Fruit fly (Drosophila melanogaster) whole organism, prepupa: ENCODE results near the gene CG31627.

Source experiments
- Blimp-1 ChIP-seq: fragments of 200-800 bp; sonication (Bioruptor generic); optimal IDR thresholded peaks from 3 replicates; lab custom pipeline; 2017; ENCODE audit warnings: missing biosample characterization, missing genetic modification characterization, mild to moderate bottlenecking, moderate library complexity, missing genetic modification reagents
- CG16779 ChIP-seq: fragments of 200-800 bp; sonication (Bioruptor generic); optimal IDR thresholded peaks from 3 replicates; lab custom pipeline; 2017; ENCODE audit warnings: missing biosample characterization, mild to moderate bottlenecking, missing genetic modification characterization
- CG32006 ChIP-seq: fragments of 200-800 bp; sonication (Bioruptor generic); optimal IDR thresholded peaks from 3 replicates; lab custom pipeline; 2017; ENCODE audit warnings: missing biosample characterization, mild to moderate bottlenecking, missing genetic modification characterization
- CG6276 ChIP-seq: fragments of 200-800 bp; sonication (Bioruptor generic); optimal IDR thresholded peaks from 2 replicates; lab custom pipeline; 2017; ENCODE audit warnings: missing biosample characterization, mild to moderate bottlenecking, missing genetic modification characterization
- CG6854 ChIP-seq: fragments of 200-800 bp; sonication (Bioruptor generic); optimal IDR thresholded peaks from 2 replicates; lab custom pipeline; 2017; ENCODE audit warnings: missing biosample characterization, mild to moderate bottlenecking, missing genetic modification characterization
- CG7368 ChIP-seq: fragments of 200-800 bp; sonication (Bioruptor generic); optimal IDR thresholded peaks from 3 replicates; lab custom pipeline; 2016; ENCODE audit warnings: missing biosample characterization, missing genetic modification characterization
- CG8632 ChIP-seq: fragments of 200-800 bp; sonication (Bioruptor generic); optimal IDR thresholded peaks from 3 replicates; lab custom pipeline; 2016; ENCODE audit warnings: missing biosample characterization, missing genetic modification characterization
- CG9139 ChIP-seq: fragments of 200-800 bp; sonication (Bioruptor generic); optimal IDR thresholded peaks from 3 replicates; lab custom pipeline; 2017; ENCODE audit warnings: missing biosample characterization, mild to moderate bottlenecking, missing genetic modification characterization
- Ets96B ChIP-seq: fragments of 200-800 bp; optimal IDR thresholded peaks from 2 replicates; lab custom pipeline; 2019; ENCODE audit warnings: missing biosample characterization, mild to moderate bottlenecking, missing genetic modification characterization, moderate library complexity
- Gug ChIP-seq: fragments of 200-800 bp; sonication (Bioruptor generic); IDR thresholded peaks from 2 replicates; pipeline ENCODE4 v1.3.6; 2022; ENCODE audit warnings: missing biosample characterization, missing genetic modification characterization
- Met ChIP-seq: fragments of 200-800 bp; sonication (Bioruptor generic); optimal IDR thresholded peaks from 3 replicates; lab custom pipeline; 2016; ENCODE audit warnings: missing biosample characterization, missing genetic modification characterization
- Smox ChIP-seq: fragments of 200-800 bp; sonication (Bioruptor generic); optimal IDR thresholded peaks from 3 replicates; lab custom pipeline; 2016; ENCODE audit warnings: missing biosample characterization, missing genetic modification characterization
- acj6 ChIP-seq: fragments of 200-800 bp; sonication (Bioruptor generic); optimal IDR thresholded peaks from 3 replicates; lab custom pipeline; 2016; ENCODE audit warnings: missing biosample characterization, missing genetic modification characterization
- topi ChIP-seq: fragments of 200-800 bp; sonication (Bioruptor generic); optimal IDR thresholded peaks from 3 replicates; lab custom pipeline; 2016; ENCODE audit warnings: missing biosample characterization, missing genetic modification characterization

DNA sequence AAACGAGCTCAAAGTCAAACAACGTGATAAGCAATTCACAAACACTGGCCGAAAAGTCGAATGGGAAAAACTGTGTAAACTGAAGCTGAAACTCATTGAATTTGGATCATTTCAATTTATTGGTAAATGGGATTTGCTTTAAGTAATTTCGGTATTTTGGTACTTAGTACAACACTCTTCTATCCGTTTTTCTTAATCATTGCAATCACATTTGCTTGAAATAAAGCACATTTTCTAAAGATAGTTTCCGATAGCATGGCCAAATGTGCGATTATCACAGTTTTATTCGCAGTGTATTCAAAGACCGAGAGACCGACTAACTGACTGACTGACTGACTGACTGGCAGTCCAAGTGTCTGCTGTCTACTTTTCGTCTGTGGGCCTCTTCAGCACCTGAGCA lies 23.5 kb downstream of the CG31627 start:
- peak; percentile 18 for TF ChIP-seq CG6276 (GFP tag; lab: Kevin White, UChicago)
- TF ChIP-seq CG32006, result peak; percentile 73
- TF ChIP-seq Ets96B (tag; lab: Kevin White, UChicago), result peak; percentile 38
- no peak for TF ChIP-seq CG16779 (tag; lab: Kevin White, UChicago)
- TF ChIP-seq Blimp-1, result no peak
- TF ChIP-seq CG6854 (GFP tag; lab: Kevin White, UChicago), result no peak
- TF ChIP-seq topi (GFP tag; lab: Kevin White, UChicago), result peak; percentile 25
- peak; percentile 23 for TF ChIP-seq Met (GFP tag; lab: Kevin White, UChicago)
- peak; percentile 26 for TF ChIP-seq Smox (GFP tag; lab: Kevin White, UChicago)
- TF ChIP-seq Gug (GFP tag; lab: Robert Waterston, UW), result peak; percentile 30; the same call in 1 of the 2 replicates
- no peak for TF ChIP-seq CG9139 (GFP tag; lab: Kevin White, UChicago)
- no peak for TF ChIP-seq CG8632 (GFP tag; lab: Kevin White, UChicago)
- TF ChIP-seq CG7368, result no peak
- peak; percentile 25 for TF ChIP-seq acj6 (GFP tag; lab: Kevin White, UChicago)
